Fruit fly (Drosophila melanogaster): Measurements from ENCODE around the gene CG11106.

- TF ChIP-seq Gug (GFP tag; IDR thresholded peaks at IDR 0.05) (no peak), CG3995 (GFP tag; optimal IDR thresholded peaks at IDR 0.05) (no peak), Ada2b (GFP tag; IDR thresholded peaks at IDR 0.05) (no peak), CG9727 (GFP tag; optimal IDR thresholded peaks at IDR 0.05) (no peak), CG9817 (tag; optimal IDR thresholded peaks at IDR 0.05) (no peak), kah (GFP tag; optimal IDR thresholded peaks at IDR 0.05) (no peak)
These were observed at the start of gene CG11106 for dm6 chrX:11201948-11202347.

Measured in whole organism, embryonic.